Worm (Caenorhabditis elegans): ENCODE data around the gene srh-279.

The srh-279 gene

DNA sequence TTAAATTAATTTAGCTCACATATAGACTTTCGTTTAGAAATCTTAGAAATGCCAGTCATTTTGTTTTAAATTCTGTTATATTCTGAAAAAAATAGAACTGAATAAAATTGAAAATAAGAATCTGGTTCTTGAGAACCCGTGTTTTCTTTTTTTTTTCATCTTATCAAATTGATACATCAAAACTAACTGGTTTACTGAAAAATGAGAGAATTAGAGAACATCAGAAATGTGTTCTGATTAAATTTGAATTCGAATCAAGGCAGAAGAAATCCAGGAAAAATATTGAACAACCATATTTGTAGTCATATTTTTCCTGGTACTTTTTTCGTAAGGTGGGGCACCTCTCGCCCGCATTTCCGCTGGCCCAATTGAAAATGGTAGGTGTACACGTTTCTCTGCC, 26.3 kb downstream of the srh-279 start, which contains the start of gene F11A5.15:
TSS of gene F11A5.15 (minus strand) at position 101 of the 400 bp plus-strand sequence.
- TF ChIP-seq zim-3 (tag; optimal IDR thresholded peaks at IDR 0.05) (no peak), C17E4.6 (GFP tag; IDR thresholded peaks at IDR 0.05) (no peak), ceh-91 (GFP tag; IDR thresholded peaks at IDR 0.05) (no peak), nhr-27 (tag; optimal IDR thresholded peaks at IDR 0.05) (no peak), nfya-1 (tag; optimal IDR thresholded peaks at IDR 0.05; ENCODE audit: borderline replicate concordance, insufficient read depth) (no peak), ztf-22 (GFP tag; optimal IDR thresholded peaks at IDR 0.05) (no peak), C06A6.2 (GFP tag; conservative IDR thresholded peaks at IDR 0.05) (no peak), ztf-6 (GFP tag; IDR thresholded peaks at IDR 0.05) (no peak), efl-1 (GFP tag; optimal IDR thresholded peaks at IDR 0.05) (no peak), snpc-1.3 (tag; optimal IDR thresholded peaks at IDR 0.05; ENCODE audit: insufficient read depth) (no peak)

DNA sequence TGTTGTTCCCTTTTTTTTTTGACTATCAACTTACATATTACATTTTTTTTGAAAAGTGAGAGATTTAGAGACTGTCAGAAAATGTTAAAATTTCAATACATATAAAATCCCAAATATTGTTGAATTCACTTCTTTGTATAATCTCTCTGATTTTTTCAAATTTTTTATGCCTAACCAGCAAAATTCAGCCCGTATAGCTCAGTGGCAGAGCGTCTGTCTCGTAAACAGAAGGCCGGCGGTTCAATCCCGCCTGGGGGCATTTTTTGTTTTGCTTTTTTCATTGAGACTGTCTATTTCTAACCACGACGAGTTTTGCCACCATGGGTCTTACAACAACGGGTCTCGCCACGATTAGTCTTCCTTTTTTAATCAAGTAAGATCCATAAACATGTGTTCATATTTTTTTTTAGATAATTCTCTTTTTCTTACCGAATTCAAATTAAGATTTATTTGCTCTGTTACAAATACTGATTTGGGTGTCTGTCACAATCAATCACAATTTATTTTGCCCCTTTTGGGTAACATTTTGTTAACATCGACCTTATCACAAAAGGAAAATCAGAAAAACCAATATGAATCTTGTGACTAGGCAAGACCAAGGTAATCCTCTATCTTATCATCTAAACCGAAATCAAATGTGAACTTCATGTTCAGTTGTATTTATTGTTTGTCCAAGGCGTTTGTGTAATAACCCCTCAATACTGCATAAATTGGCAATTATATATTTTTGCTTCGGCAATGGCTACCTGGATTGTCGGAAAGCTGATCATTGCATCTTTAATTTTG, 27.0 kb downstream of the srh-279 start, which contains the start of gene glc-1:
TSS of gene glc-1 (plus strand) at position 663 of the 786 bp plus-strand sequence.
- TF ChIP-seq repo-1 (tag; optimal IDR thresholded peaks at IDR 0.05) (no peak), B0261.1 (tag; optimal IDR thresholded peaks at IDR 0.05) (peak; percentile 42), F52B5.7 (tag; optimal IDR thresholded peaks at IDR 0.05) (no peak), egl-44 (GFP tag; IDR thresholded peaks at IDR 0.05) (no peak), snpc-4 (GFP tag; optimal IDR thresholded peaks at IDR 0.05) (no peak), snpc-4 (tag; optimal IDR thresholded peaks at IDR 0.05) (peak in 1 of 4 experiments; percentile 21), tbp1 (GFP tag; optimal IDR thresholded peaks at IDR 0.05) (peak; percentile 74), attf-6 (GFP tag; IDR thresholded peaks at IDR 0.05) (0 out of 2 replicates have a peak, but pooled peaks have one; percentile 27), pbrm-1 (GFP tag; IDR thresholded peaks at IDR 0.05) (no peak), atf-7 (tag; optimal IDR thresholded peaks at IDR 0.05) (no peak), K11D2.4 (GFP tag; IDR thresholded peaks at IDR 0.05) (no peak), rpc-1 (optimal IDR thresholded peaks at IDR 0.05) (peak; percentile 29), rpc-1 (tag; optimal IDR thresholded peaks at IDR 0.05) (peak; percentile 74), ZK185.1 (tag; optimal IDR thresholded peaks at IDR 0.05; ENCODE audit: poor library complexity, severe bottlenecking) (no peak), ceh-40 (GFP tag; IDR thresholded peaks at IDR 0.05) (no peak), hmg-20 (GFP tag; IDR thresholded peaks at IDR 0.05) (no peak), lin-35 (GFP tag; optimal IDR thresholded peaks at IDR 0.05) (no peak)

DNA sequence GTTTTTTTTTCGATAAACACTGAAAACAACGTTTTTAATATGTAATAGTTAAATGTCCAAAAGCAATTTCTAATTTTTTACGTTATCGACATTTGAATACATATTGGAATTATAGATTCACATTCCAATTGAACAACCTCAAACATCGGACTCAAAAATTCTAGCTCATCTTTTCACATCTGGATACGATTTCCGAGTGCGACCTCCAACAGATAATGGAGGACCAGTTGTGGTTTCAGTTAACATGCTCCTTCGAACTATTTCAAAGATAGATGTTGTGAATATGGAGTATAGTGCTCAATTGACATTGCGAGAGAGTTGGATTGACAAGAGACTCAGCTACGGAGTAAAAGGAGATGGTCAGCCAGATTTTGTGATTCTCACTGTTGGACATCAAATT, 27.8 kb downstream of the srh-279 start:
- TF ChIP-seq F55B11.4 (tag; optimal IDR thresholded peaks at IDR 0.05; ENCODE audit: borderline replicate concordance, insufficient read depth) (no peak), nhr-90 (tag; optimal IDR thresholded peaks at IDR 0.05) (no peak), ets-4 (GFP tag; optimal IDR thresholded peaks at IDR 0.05) (no peak), lin-26 (GFP tag; IDR thresholded peaks at IDR 0.05) (no peak), ztf-6 (GFP tag; IDR thresholded peaks at IDR 0.05) (no peak), ztf-28 (GFP tag; IDR thresholded peaks at IDR 0.05) (no peak), hmg-1.2 (GFP tag; IDR thresholded peaks at IDR 0.05) (no peak)

DNA sequence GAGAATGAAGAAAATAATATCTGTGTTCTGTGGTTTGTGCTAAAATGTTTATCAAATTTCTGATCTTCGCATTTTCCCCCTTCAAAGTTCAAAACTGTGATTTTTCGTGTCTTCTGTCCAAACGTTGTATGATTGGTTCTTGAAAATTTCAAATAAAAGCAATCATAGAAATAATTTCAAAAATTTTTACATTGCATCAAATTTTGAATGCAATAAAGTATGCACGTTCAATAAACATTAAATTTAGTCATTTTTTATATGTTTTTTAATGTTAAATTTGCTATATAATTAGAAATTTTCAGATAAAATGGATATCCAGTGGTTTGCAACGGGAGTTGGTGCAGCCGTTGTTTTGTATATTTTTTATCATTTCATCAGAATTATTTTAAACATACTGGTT, 31.8 kb downstream of the srh-279 start, which contains the start of gene stdh-2:
TSS of gene stdh-2 (plus strand) at position 301 of the 400 bp plus-strand sequence.
- no peak for TF ChIP-seq C17E4.6 (GFP tag; IDR thresholded peaks at IDR 0.05)
